Worm (Caenorhabditis elegans) whole organism, mixed stage, embryonic: ENCODE results near the gene C34D10.1.

ENCODE experiments used
- M03D4.4 ChIP-seq: sonication (generic microtip); optimal IDR thresholded peaks from 2 replicates; lab custom pipeline; 2017; ENCODE audit warnings: mild to moderate bottlenecking, missing genetic modification characterization, missing compliant biosample characterization
- bed-3 ChIP-seq: fragments of 200-800 bp; sonication (Bioruptor generic); optimal IDR thresholded peaks from 3 replicates; lab custom pipeline; 2018; ENCODE audit warnings: mild to moderate bottlenecking, missing genetic modification characterization, moderate library complexity, missing compliant biosample characterization
- blmp-1 ChIP-seq: fragments of 150-350 bp; optimal IDR thresholded peaks from 2 replicates; lab custom pipeline; 2014; ENCODE audit warnings: missing biosample characterization, missing genetic modification characterization
- ceh-39 ChIP-seq: fragments of 150-350 bp; optimal IDR thresholded peaks from 2 replicates; lab custom pipeline; 2014; ENCODE audit warnings: missing biosample characterization, missing genetic modification characterization
- ceh-43 ChIP-seq: fragments of 200-800 bp; sonication (Bioruptor generic); optimal IDR thresholded peaks from 2 replicates; lab custom pipeline; 2018; ENCODE audit warnings: mild to moderate bottlenecking, missing genetic modification characterization, moderate library complexity, missing compliant biosample characterization
- ceh-83 ChIP-seq: fragments of 200-800 bp; sonication (Bioruptor generic); optimal IDR thresholded peaks from 2 replicates; lab custom pipeline; 2018; ENCODE audit warnings: mild to moderate bottlenecking, missing genetic modification characterization, missing compliant biosample characterization
- ces-1 ChIP-seq: fragments of 150-350 bp; optimal IDR thresholded peaks from 2 replicates; lab custom pipeline; 2014; ENCODE audit warnings: missing biosample characterization, missing genetic modification reagents, missing genetic modification characterization
- cnd-1 ChIP-seq: fragments of 200-800 bp; sonication (Bioruptor generic); optimal IDR thresholded peaks from 2 replicates; lab custom pipeline; 2018; ENCODE audit warnings: mild to moderate bottlenecking, missing genetic modification characterization, missing compliant biosample characterization
- drap-1 ChIP-seq: fragments of 200-800 bp; sonication (Bioruptor generic); optimal IDR thresholded peaks from 3 replicates; lab custom pipeline; 2018; ENCODE audit warnings: mild to moderate bottlenecking, missing genetic modification characterization, missing compliant biosample characterization
- elt-1 ChIP-seq: sonication (generic microtip); optimal IDR thresholded peaks from 2 replicates; lab custom pipeline; 2017; ENCODE audit warnings: missing genetic modification characterization, mild to moderate bottlenecking, missing compliant biosample characterization, antibody characterized with exemption, moderate library complexity, borderline replicate concordance; ENCODE audit not compliant: insufficient read depth
- elt-3 ChIP-seq: fragments of 150-350 bp; optimal IDR thresholded peaks from 2 replicates; lab custom pipeline; 2014; ENCODE audit warnings: missing biosample characterization, missing genetic modification characterization
- flh-1 ChIP-seq: fragments of 200-800 bp; sonication (Bioruptor generic); optimal IDR thresholded peaks from 2 replicates; lab custom pipeline; 2018; ENCODE audit warnings: mild to moderate bottlenecking, missing genetic modification characterization, moderate library complexity, missing compliant biosample characterization
- ham-2 ChIP-seq: fragments of 200-800 bp; sonication (Bioruptor generic); optimal IDR thresholded peaks from 2 replicates; lab custom pipeline; 2018; ENCODE audit warnings: mild to moderate bottlenecking, missing genetic modification characterization, missing compliant biosample characterization
- hlh-1 ChIP-seq: fragments of 150-350 bp; optimal IDR thresholded peaks from 2 replicates; lab custom pipeline; 2014; ENCODE audit warnings: missing biosample characterization, missing genetic modification reagents, missing genetic modification characterization
- lin-13 ChIP-seq: fragments of 150-350 bp; optimal IDR thresholded peaks from 2 replicates; lab custom pipeline; 2014; ENCODE audit warnings: missing biosample characterization, missing genetic modification characterization
- lin-32 ChIP-seq: fragments of 200-800 bp; sonication (Bioruptor generic); optimal IDR thresholded peaks from 2 replicates; lab custom pipeline; 2018; ENCODE audit warnings: mild to moderate bottlenecking, missing genetic modification characterization, missing compliant biosample characterization
- lsy-2 ChIP-seq: fragments of 150-350 bp; optimal IDR thresholded peaks from 2 replicates; lab custom pipeline; 2014; ENCODE audit warnings: missing biosample characterization, missing genetic modification characterization
- mab-5 ChIP-seq: fragments of 150-350 bp; optimal IDR thresholded peaks from 2 replicates; lab custom pipeline; 2014; ENCODE audit warnings: missing biosample characterization, missing genetic modification characterization
- mep-1 ChIP-seq: fragments of 150-350 bp; optimal IDR thresholded peaks from 2 replicates; lab custom pipeline; 2017; ENCODE audit warnings: missing biosample characterization, missing genetic modification reagents, missing genetic modification characterization, inconsistent platforms
- mls-2 ChIP-seq: sonication (generic microtip); optimal IDR thresholded peaks from 2 replicates; lab custom pipeline; 2016; ENCODE audit warnings: mild to moderate bottlenecking, missing genetic modification characterization, moderate library complexity, missing compliant biosample characterization
- nhr-12 ChIP-seq: fragments of 150-350 bp; optimal IDR thresholded peaks from 2 replicates; lab custom pipeline; 2014; ENCODE audit warnings: missing biosample characterization, missing genetic modification characterization
- nhr-2 ChIP-seq: fragments of 150-350 bp; optimal IDR thresholded peaks from 2 replicates; lab custom pipeline; 2014; ENCODE audit warnings: missing biosample characterization, missing genetic modification characterization
- nhr-237 ChIP-seq: fragments of 150-350 bp; optimal IDR thresholded peaks from 2 replicates; lab custom pipeline; 2014; ENCODE audit warnings: missing biosample characterization, missing genetic modification characterization
- nhr-28 ChIP-seq: fragments of 150-350 bp; optimal IDR thresholded peaks from 2 replicates; lab custom pipeline; 2014; ENCODE audit warnings: missing biosample characterization, missing genetic modification characterization
- sem-2 ChIP-seq: fragments of 200-800 bp; sonication (Bioruptor generic); optimal IDR thresholded peaks from 2 replicates; lab custom pipeline; 2018; ENCODE audit warnings: mild to moderate bottlenecking, missing genetic modification characterization, missing compliant biosample characterization
- snpc-4 ChIP-seq: fragments of 150-350 bp; optimal IDR thresholded peaks from 2 replicates; lab custom pipeline; 2014; ENCODE audit warnings: missing biosample characterization, missing genetic modification characterization
- sptf-1 ChIP-seq: sonication (generic microtip); optimal IDR thresholded peaks from 2 replicates; lab custom pipeline; 2017; ENCODE audit warnings: mild to moderate bottlenecking, missing genetic modification characterization, moderate library complexity, missing compliant biosample characterization
- tbx-8 ChIP-seq: fragments of 200-800 bp; sonication (Bioruptor generic); optimal IDR thresholded peaks from 2 replicates; lab custom pipeline; 2018; ENCODE audit warnings: mild to moderate bottlenecking, missing genetic modification characterization, moderate library complexity, missing compliant biosample characterization
- unc-120 ChIP-seq: sonication (generic microtip); optimal IDR thresholded peaks from 2 replicates; lab custom pipeline; 2017; ENCODE audit warnings: missing genetic modification characterization, missing compliant biosample characterization; ENCODE audit not compliant: poor library complexity, severe bottlenecking
- zip-8 ChIP-seq: fragments of 150-350 bp; optimal IDR thresholded peaks from 2 replicates; lab custom pipeline; 2014; ENCODE audit warnings: missing biosample characterization, missing genetic modification characterization

The C34D10.1 gene

ce11 chrX:8067268-8067667 lies 38.0 kb downstream of the C34D10.1 start, which contains the start of gene C18A11.2:
Gene C18A11.2, plus strand, starts transcription at chrX:8067568.
- TF ChIP-seq sptf-1 (tag; lab: Kevin White, UChicago) (no peak), drap-1 (GFP tag; lab: Kevin White, UChicago) (no peak), tbx-8 (GFP tag; lab: Kevin White, UChicago) (no peak), flh-1 (no peak), unc-120 (tag; lab: Kevin White, UChicago) (no peak), lin-32 (GFP tag; lab: Kevin White, UChicago) (no peak)
- TF ChIP-seq, all 35 proteins: peak for 0

DNA sequence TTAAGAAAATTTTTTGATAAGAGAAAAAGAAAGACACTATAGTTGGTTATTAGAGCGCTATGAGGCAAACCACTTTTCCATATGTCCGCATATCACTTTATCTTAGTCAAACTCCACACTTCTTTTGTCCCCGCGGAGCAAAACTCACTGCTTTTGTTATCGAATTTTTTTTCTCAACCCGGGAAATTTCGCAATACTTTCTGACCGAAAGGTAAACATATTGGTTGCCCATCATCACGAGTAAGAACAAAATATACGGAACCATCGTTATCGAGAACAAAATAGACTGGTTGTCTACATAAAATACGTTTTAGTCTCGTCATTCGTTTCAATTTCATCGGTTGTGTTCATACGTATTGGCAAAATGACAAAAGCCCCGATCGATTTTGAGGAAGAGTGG lies 40.0 kb downstream of the C34D10.1 start, which contains the start of gene C18A11.1:
TSS of gene C18A11.1 (plus strand) at position 36 of the 400 bp plus-strand sequence.
- TF ChIP-seq ham-2 (GFP tag; lab: Kevin White, UChicago) (no peak), elt-1 (tag; lab: Kevin White, UChicago) (no peak), bed-3 (GFP tag; lab: Kevin White, UChicago) (no peak), ceh-39 (tag; lab: Kevin White, UChicago) (no peak), ces-1 (GFP tag; lab: Kevin White, UChicago) (no peak), nhr-2 (no peak), drap-1 (GFP tag; lab: Kevin White, UChicago) (no peak), blmp-1 (tag; lab: Kevin White, UChicago) (no peak), lin-32 (GFP tag; lab: Kevin White, UChicago) (no peak), tbx-8 (GFP tag; lab: Kevin White, UChicago) (no peak), cnd-1 (tag; lab: Kevin White, UChicago) (no peak), flh-1 (no peak), sptf-1 (tag; lab: Kevin White, UChicago) (no peak), snpc-4 (tag; lab: Kevin White, UChicago) (no peak), mep-1 (tag; lab: Kevin White, UChicago) (no peak), nhr-28 (no peak), mls-2 (no peak)

DNA sequence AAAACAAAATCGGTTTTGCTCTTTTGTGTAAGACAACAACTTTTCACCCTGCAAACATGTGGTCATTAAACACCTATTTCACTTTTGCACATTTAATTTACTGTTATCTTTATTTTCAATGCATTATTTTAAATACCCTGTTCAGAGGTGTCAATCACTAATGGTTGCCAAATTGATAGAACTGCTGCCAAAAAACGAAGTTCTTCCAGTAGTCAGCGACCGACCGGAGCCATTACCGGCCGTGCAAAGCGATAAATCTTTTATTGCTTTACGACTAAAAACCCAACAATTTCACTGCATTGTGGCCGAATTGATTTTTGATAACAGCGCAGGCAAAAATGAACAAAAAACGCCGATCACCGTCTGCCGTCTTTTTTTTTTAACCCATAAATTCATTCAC lies 45.2 kb downstream of the C34D10.1 start:
- TF ChIP-seq ham-2 (GFP tag; lab: Kevin White, UChicago) (no peak), sem-2 (GFP tag; lab: Kevin White, UChicago) (no peak), ces-1 (GFP tag; lab: Kevin White, UChicago) (no peak), ceh-39 (tag; lab: Kevin White, UChicago) (no peak)

DNA sequence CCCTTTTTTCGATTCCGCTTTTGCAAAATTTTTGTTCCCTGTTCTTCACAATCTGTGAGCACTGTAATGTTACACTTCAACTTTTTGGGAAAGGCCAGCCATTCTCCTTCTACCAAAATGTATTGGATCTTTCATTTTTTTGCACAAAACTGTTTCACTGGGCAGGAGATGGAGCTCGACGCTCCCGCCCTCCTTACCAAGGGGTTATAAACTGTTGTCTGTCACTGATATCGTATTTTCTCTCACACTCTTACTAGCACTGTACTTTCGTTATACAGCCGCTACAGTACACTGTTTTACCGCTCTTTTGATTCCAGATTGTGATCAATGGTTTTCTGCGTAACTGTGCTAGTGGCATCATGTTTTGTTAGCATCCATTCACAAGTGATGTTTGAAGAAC lies 48.5 kb downstream of the C34D10.1 start, which contains the start of gene C46F2.1:
TSS of gene C46F2.1 (plus strand) at position 301 of the 400 bp plus-strand sequence.
- no peak for TF ChIP-seq blmp-1 (tag; lab: Kevin White, UChicago)
- TF ChIP-seq nhr-237 (tag; lab: Kevin White, UChicago) = no peak
- no peak for TF ChIP-seq snpc-4 (tag; lab: Kevin White, UChicago)
- TF ChIP-seq mab-5 (tag; lab: Kevin White, UChicago) = no peak
- no peak for TF ChIP-seq tbx-8 (GFP tag; lab: Kevin White, UChicago)

- TF ChIP-seq lsy-2 (tag; lab: Kevin White, UChicago) (no peak), elt-3 (tag; lab: Kevin White, UChicago) (no peak), cnd-1 (tag; lab: Kevin White, UChicago) (no peak), unc-120 (tag; lab: Kevin White, UChicago) (no peak), lin-13 (no peak), nhr-12 (no peak)
Observed at ce11 chrX:8078374-8078773, 49.1 kb downstream of the C34D10.1 start.

DNA sequence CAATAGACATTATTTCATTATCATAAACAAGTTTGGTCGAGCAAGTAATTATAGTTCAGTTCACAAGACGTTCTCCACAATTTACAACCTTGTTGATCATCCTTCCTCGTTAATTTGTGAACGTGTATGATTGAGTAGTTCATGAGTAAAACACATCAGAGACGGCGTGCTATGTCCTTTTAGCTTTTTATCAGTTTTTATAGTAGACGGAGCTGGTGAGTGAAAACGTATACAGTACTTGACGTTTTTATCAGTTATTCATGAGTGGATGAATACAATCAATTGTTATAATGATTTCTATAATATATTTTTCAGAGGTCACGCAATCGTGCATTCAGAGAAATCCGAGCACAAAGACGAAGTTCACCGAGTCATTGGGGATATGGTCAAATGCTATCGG lies 49.6 kb downstream of the C34D10.1 start:
- no peak for TF ChIP-seq lsy-2 (tag; lab: Kevin White, UChicago)
- TF ChIP-seq blmp-1 (tag; lab: Kevin White, UChicago) = no peak
- TF ChIP-seq M03D4.4 (tag; lab: Kevin White, UChicago) = no peak
- no peak for TF ChIP-seq nhr-2
- TF ChIP-seq zip-8 (tag; lab: Kevin White, UChicago) = no peak
- no peak for TF ChIP-seq hlh-1 (tag; lab: Kevin White, UChicago)
- TF ChIP-seq ceh-83 = no peak
- TF ChIP-seq ceh-39 (tag; lab: Kevin White, UChicago) = no peak
- no peak for TF ChIP-seq ceh-43
- no peak for TF ChIP-seq ham-2 (GFP tag; lab: Kevin White, UChicago)
- TF ChIP-seq unc-120 (tag; lab: Kevin White, UChicago) = no peak
- no peak for TF ChIP-seq mab-5 (tag; lab: Kevin White, UChicago)
- no peak for TF ChIP-seq flh-1
- TF ChIP-seq sem-2 (GFP tag; lab: Kevin White, UChicago) = no peak
